Worm (Caenorhabditis elegans) whole organism, L4 larva: ENCODE data around the gene noca-1.

Experiments used
- T20F7.1 ChIP-seq: fragments of 200-800 bp; sonication (Bioruptor generic); optimal IDR thresholded peaks from 2 replicates; lab custom pipeline; 2018; ENCODE audit warnings: mild to moderate bottlenecking, missing genetic modification characterization, missing compliant biosample characterization
- T26A8.4 ChIP-seq: fragments of 200-800 bp; sonication (Bioruptor generic); IDR thresholded peaks from 2 replicates; pipeline ENCODE4 v1.3.6; 2022; ENCODE audit warnings: missing genetic modification characterization, missing compliant biosample characterization
- Y48G9A.11 ChIP-seq: fragments of 200-800 bp; sonication (Bioruptor generic); IDR thresholded peaks from 2 replicates; pipeline ENCODE4 v1.3.6; 2022; ENCODE audit warnings: missing genetic modification reagents, missing genetic modification characterization, missing compliant biosample characterization
- ZK337.2 ChIP-seq: fragments of 200-800 bp; sonication (Bioruptor generic); IDR thresholded peaks from 2 replicates; pipeline ENCODE4 v1.3.6; 2022; ENCODE audit warnings: missing genetic modification reagents, missing genetic modification characterization, missing compliant biosample characterization
- ZK546.5 ChIP-seq, 2 experiments: sonication (generic microtip); optimal IDR thresholded peaks; 2 replicates each; lab custom pipeline; 2017; ENCODE audit warnings: missing biosample characterization in 2 of 2, missing genetic modification characterization in 2 of 2
- aha-1 ChIP-seq: fragments of 150-350 bp; peaks from one replicate; lab custom pipeline; 2014; ENCODE audit warnings: missing biosample characterization, missing genetic modification characterization
- ceh-20 ChIP-seq: fragments of 200-800 bp; sonication (Bioruptor generic); IDR thresholded peaks from 2 replicates; pipeline ENCODE4 v1.3.6; 2022; ENCODE audit warnings: missing genetic modification reagents, missing genetic modification characterization, missing compliant biosample characterization
- cey-2 ChIP-seq: sonication (generic microtip); optimal IDR thresholded peaks from 3 replicates; lab custom pipeline; 2017; ENCODE audit warnings: missing genetic modification characterization, mild to moderate bottlenecking, missing compliant biosample characterization, antibody characterized with exemption, borderline replicate concordance; ENCODE audit not compliant: insufficient read depth
- daf-16 ChIP-seq, 3 experiments: sonication (generic microtip); optimal IDR thresholded peaks; 2 replicates each; lab custom pipeline; 2016 to 2017; ENCODE audit warnings: missing genetic modification characterization in 3 of 3, missing genetic modification reagents in 3 of 3, mild to moderate bottlenecking in 2 of 3, missing compliant biosample characterization in 2 of 3, missing biosample characterization in 1 of 3, moderate library complexity in 1 of 3
- daf-19 ChIP-seq: fragments of 200-800 bp; sonication (Bioruptor generic); conservative IDR thresholded peaks from 2 replicates; pipeline ENCODE4 v1.3.6; 2022; ENCODE audit warnings: missing genetic modification characterization, missing compliant biosample characterization
- dmd-8 ChIP-seq: fragments of 200-800 bp; sonication (Bioruptor generic); IDR thresholded peaks from 2 replicates; pipeline ENCODE4 v1.3.6; 2022; ENCODE audit warnings: missing genetic modification characterization, missing compliant biosample characterization
- gei-8 ChIP-seq: fragments of 200-800 bp; sonication (Bioruptor generic); optimal IDR thresholded peaks from 2 replicates; lab custom pipeline; 2018; ENCODE audit warnings: mild to moderate bottlenecking, missing genetic modification characterization, missing compliant biosample characterization
- hif-1 ChIP-seq, 2 experiments: sonication (generic microtip); optimal IDR thresholded peaks; 2 replicates each; lab custom pipeline; 2016 to 2017; ENCODE audit warnings: missing compliant biosample characterization in 2 of 2, missing genetic modification characterization in 2 of 2, missing genetic modification reagents in 2 of 2, missing genotype in 2 of 2, mild to moderate bottlenecking in 1 of 2
- hlh-30 ChIP-seq: sonication (generic microtip); optimal IDR thresholded peaks from 2 replicates; lab custom pipeline; 2017; ENCODE audit warnings: antibody characterized with exemption, mild to moderate bottlenecking, missing genetic modification characterization, missing compliant biosample characterization; ENCODE audit not compliant: insufficient read depth
- lin-29 ChIP-seq: fragments of 200-800 bp; sonication (Bioruptor generic); IDR thresholded peaks from 2 replicates; pipeline ENCODE4 v1.3.6; 2022; ENCODE audit warnings: missing genetic modification reagents, missing genetic modification characterization, missing compliant biosample characterization
- lin-38 ChIP-seq: fragments of 200-800 bp; sonication (Bioruptor generic); IDR thresholded peaks from 2 replicates; pipeline ENCODE4 v1.3.6; 2022; ENCODE audit warnings: missing genetic modification reagents, missing genetic modification characterization, missing compliant biosample characterization
- lsy-2 ChIP-seq, 2 experiments: fragments of 150-350 bp in 1 of 2; sonication (generic microtip) in 1 of 2; optimal IDR thresholded peaks; 2 replicates each; lab custom pipeline; 2014 to 2017; ENCODE audit warnings: missing biosample characterization in 2 of 2, missing genetic modification characterization in 2 of 2
- madf-5 ChIP-seq, 2 experiments: fragments of 200-800 bp; sonication (Bioruptor generic); IDR thresholded peaks; 2 replicates each; pipeline ENCODE4 v1.3.6; 2022; ENCODE audit warnings: missing compliant biosample characterization in 2 of 2, missing genetic modification characterization in 2 of 2
- mxl-2 ChIP-seq: fragments of 200-800 bp; sonication (Bioruptor generic); conservative IDR thresholded peaks from 2 replicates; pipeline ENCODE4 v1.3.6; 2022; ENCODE audit warnings: missing genetic modification reagents, missing genetic modification characterization, missing compliant biosample characterization
- mxl-3 ChIP-seq: fragments of 200-800 bp; sonication (Bioruptor generic); optimal IDR thresholded peaks from 2 replicates; lab custom pipeline; 2018; ENCODE audit warnings: mild to moderate bottlenecking, missing genetic modification characterization, missing compliant biosample characterization
- nhr-102 ChIP-seq: sonication (generic microtip); optimal IDR thresholded peaks from 2 replicates; lab custom pipeline; 2016; ENCODE audit warnings: mild to moderate bottlenecking, missing genetic modification characterization, moderate library complexity, missing compliant biosample characterization
- nhr-237 ChIP-seq: sonication (generic microtip); optimal IDR thresholded peaks from 2 replicates; lab custom pipeline; 2017; ENCODE audit warnings: missing biosample characterization, missing genetic modification characterization
- nhr-25 ChIP-seq: sonication (generic microtip); optimal IDR thresholded peaks from 2 replicates; lab custom pipeline; 2017; ENCODE audit warnings: missing genetic modification characterization, mild to moderate bottlenecking, missing compliant biosample characterization, antibody characterized with exemption, moderate library complexity, borderline replicate concordance; ENCODE audit not compliant: insufficient read depth
- nhr-28 ChIP-seq: fragments of 150-350 bp; optimal IDR thresholded peaks from 2 replicates; lab custom pipeline; 2014; ENCODE audit warnings: missing biosample characterization, missing genetic modification characterization
- nhr-41 ChIP-seq: fragments of 200-800 bp; sonication (Bioruptor generic); IDR thresholded peaks from 2 replicates; pipeline ENCODE4 v1.3.6; 2022; ENCODE audit warnings: missing genetic modification reagents, missing genetic modification characterization, missing compliant biosample characterization
- nhr-42 ChIP-seq: fragments of 200-800 bp; sonication (Bioruptor generic); IDR thresholded peaks from 2 replicates; pipeline ENCODE4 v1.3.6; 2022; ENCODE audit warnings: missing genetic modification characterization, missing compliant biosample characterization
- nhr-6 ChIP-seq: fragments of 150-350 bp; optimal IDR thresholded peaks from 2 replicates; lab custom pipeline; 2014; ENCODE audit warnings: missing biosample characterization, missing genetic modification characterization
- pha-4 ChIP-seq, 2 experiments: fragments of 150-350 bp in 1 of 2; fragments of 200-800 bp in 1 of 2; sonication (Bioruptor generic) in 1 of 2; IDR thresholded peaks in 1 of 2; optimal IDR thresholded peaks in 1 of 2; 2 replicates each; pipeline versions ENCODE4 v1.3.6 to Lab custom; 2014 to 2022; ENCODE audit warnings: missing genetic modification characterization in 2 of 2, missing genetic modification reagents in 2 of 2, missing biosample characterization in 1 of 2, missing compliant biosample characterization in 1 of 2
- php-3 ChIP-seq: fragments of 200-800 bp; sonication (Bioruptor generic); IDR thresholded peaks from 2 replicates; pipeline ENCODE4 v1.3.6; 2022; ENCODE audit warnings: missing genetic modification reagents, missing genetic modification characterization, missing compliant biosample characterization
- sdz-12 ChIP-seq: fragments of 200-800 bp; sonication (Bioruptor generic); optimal IDR thresholded peaks from 2 replicates; lab custom pipeline; 2018; ENCODE audit warnings: mild to moderate bottlenecking, missing genetic modification characterization, missing compliant biosample characterization
- set-16 ChIP-seq: fragments of 200-800 bp; sonication (Bioruptor generic); IDR thresholded peaks from 2 replicates; pipeline ENCODE4 v1.3.6; 2022; ENCODE audit warnings: missing genetic modification reagents, missing genetic modification characterization, missing compliant biosample characterization
- skn-1 ChIP-seq: fragments of 150-350 bp; optimal IDR thresholded peaks from 2 replicates; lab custom pipeline; 2014; ENCODE audit warnings: missing biosample characterization, missing genetic modification characterization
- snpc-1.2 ChIP-seq: fragments of 200-800 bp; sonication (Bioruptor generic); IDR thresholded peaks from 2 replicates; pipeline ENCODE4 v1.3.6; 2022; ENCODE audit warnings: missing genetic modification reagents, missing genetic modification characterization, missing compliant biosample characterization
- tra-1 ChIP-seq: fragments of 200-800 bp; sonication (Bioruptor generic); IDR thresholded peaks from 2 replicates; pipeline ENCODE4 v1.3.6; 2022; ENCODE audit warnings: missing genetic modification reagents, missing genetic modification characterization, missing compliant biosample characterization
- unc-62 ChIP-seq, 3 experiments: fragments of 150-350 bp in 1 of 3; sonication (generic microtip); optimal IDR thresholded peaks in 2 of 3; peaks in 1 of 3; 1 replicate in 1 of 3; 2 replicates in 2 of 3; lab custom pipeline; 2014 to 2017; ENCODE audit warnings: missing biosample characterization in 3 of 3, missing genetic modification characterization in 3 of 3, missing genetic modification reagents in 3 of 3, missing genotype in 1 of 3
- zfp-2 ChIP-seq: sonication (generic microtip); optimal IDR thresholded peaks from 2 replicates; lab custom pipeline; 2016; ENCODE audit warnings: mild to moderate bottlenecking, missing genetic modification characterization, missing compliant biosample characterization
- zip-11 ChIP-seq: fragments of 200-800 bp; sonication (Bioruptor generic); IDR thresholded peaks from 2 replicates; pipeline ENCODE4 v1.3.6; 2022; ENCODE audit warnings: missing genetic modification characterization, missing compliant biosample characterization
- zip-2 ChIP-seq: fragments of 150-350 bp; optimal IDR thresholded peaks from 2 replicates; lab custom pipeline; 2014; ENCODE audit warnings: missing biosample characterization, missing genetic modification characterization
- ztf-7 ChIP-seq: fragments of 150-350 bp; optimal IDR thresholded peaks from 2 replicates; lab custom pipeline; 2014; ENCODE audit warnings: missing biosample characterization, missing genetic modification characterization

Gene noca-1

DNA sequence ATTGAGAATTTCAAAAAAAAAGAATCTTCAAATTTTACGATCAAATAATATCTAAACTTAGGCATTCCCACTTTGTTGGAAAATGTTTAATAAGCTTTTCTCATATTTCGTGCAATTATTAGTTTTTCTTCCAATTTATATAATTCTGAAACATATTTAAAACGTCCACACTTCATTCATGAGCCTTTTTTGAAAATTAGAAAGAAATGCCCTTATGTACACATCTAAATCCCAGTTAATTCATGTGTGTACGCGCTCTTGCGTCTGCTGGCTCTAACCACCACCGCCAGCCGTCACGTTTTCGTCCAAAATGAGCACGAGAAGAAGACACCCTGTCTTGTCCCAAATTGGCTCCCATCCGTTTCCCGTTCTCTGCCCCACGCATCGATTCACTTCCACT is 13.9 kb downstream of the noca-1 start:
- TF ChIP-seq mxl-2 (GFP tag; lab: Robert Waterston, UW) (no peak), ZK337.2 (no peak), snpc-1.2 (GFP tag; lab: Robert Waterston, UW) (no peak), aha-1 (peak; percentile 93), sdz-12 (GFP tag; lab: Kevin White, UChicago) (no peak), hlh-30 (tag; lab: Kevin White, UChicago) (peak; percentile 34), lin-38 (no peak), lsy-2 (tag; optimal IDR thresholded peaks at IDR 0.05; lab: Kevin White, UChicago) (no peak), ztf-7 (tag; lab: Kevin White, UChicago) (no peak)

DNA sequence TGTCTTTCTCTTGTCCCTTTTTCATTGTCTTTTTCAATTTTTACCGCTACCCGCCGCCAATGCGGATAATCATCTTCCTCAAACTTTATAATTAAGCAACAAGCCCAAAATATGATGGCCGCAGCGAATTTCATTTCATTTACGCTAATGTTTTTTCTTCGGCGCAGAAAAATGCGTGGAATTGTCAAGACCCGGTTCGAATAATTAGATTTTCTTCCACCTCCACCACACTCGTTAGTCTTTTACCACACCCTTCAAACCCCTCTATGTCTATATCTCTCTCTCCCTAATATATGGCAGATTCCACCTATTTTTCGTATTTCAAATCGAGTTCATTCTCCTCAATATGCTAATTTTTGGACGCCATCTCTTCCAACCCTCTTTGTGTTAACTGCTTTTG is 17.8 kb downstream of the noca-1 start:
- TF ChIP-seq unc-62 (GFP tag; optimal IDR thresholded peaks at IDR 0.05 in 1 of 2; lab: Kevin White, UChicago) (peak in 1 of 2 experiments; percentile 63), unc-62 (tag; optimal IDR thresholded peaks at IDR 0.05; lab: Kevin White, UChicago) (no peak), T20F7.1 (GFP tag; lab: Kevin White, UChicago) (no peak)

DNA sequence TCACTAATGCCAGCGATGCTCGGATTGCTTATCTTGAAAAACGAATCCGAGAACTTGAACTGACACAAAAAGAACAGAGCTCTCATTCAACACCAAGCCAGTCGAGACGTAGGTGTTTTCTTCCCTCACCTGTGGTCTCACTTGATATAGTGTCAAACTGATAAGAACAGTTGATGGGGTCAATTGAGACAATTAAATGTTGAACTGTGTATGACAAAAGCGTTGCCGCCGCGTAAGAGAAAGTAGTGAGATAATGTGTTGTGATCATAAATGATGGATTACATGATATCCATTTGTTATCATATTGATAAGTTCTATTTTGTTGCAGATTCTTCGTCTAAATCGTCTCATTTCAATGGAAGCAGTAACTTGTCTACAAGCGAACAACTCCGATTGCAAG is 21.0 kb downstream of the noca-1 start:
- TF ChIP-seq nhr-42 (GFP tag; lab: Robert Waterston, UW) = no peak
- TF ChIP-seq hlh-30 (tag; lab: Kevin White, UChicago) = peak; percentile 11
- no peak for TF ChIP-seq pha-4 (GFP tag; IDR thresholded peaks at IDR 0.05; lab: Robert Waterston, UW)
- TF ChIP-seq pha-4 (tag; optimal IDR thresholded peaks at IDR 0.05; lab: Kevin White, UChicago) = no peak
- TF ChIP-seq ceh-20 (GFP tag; lab: Robert Waterston, UW) = no peak
- no peak for TF ChIP-seq dmd-8 (GFP tag; lab: Robert Waterston, UW)
- TF ChIP-seq tra-1 (GFP tag; lab: Robert Waterston, UW) = no peak
- peak; percentile 27; the same call in 1 of the 2 replicates for TF ChIP-seq nhr-41 (GFP tag; lab: Robert Waterston, UW)
- no peak for TF ChIP-seq gei-8
- peak; percentile 56 for TF ChIP-seq nhr-28 (tag; lab: Kevin White, UChicago)
- no peak for TF ChIP-seq ZK337.2
- TF ChIP-seq set-16 (GFP tag; lab: Robert Waterston, UW) = no peak
- no peak for TF ChIP-seq T26A8.4 (GFP tag; lab: Robert Waterston, UW)
- no peak for TF ChIP-seq sdz-12 (GFP tag; lab: Kevin White, UChicago)
- no peak for TF ChIP-seq lsy-2 (tag; optimal IDR thresholded peaks at IDR 0.05; lab: Kevin White, UChicago)
- TF ChIP-seq nhr-237 (tag; lab: Kevin White, UChicago) = no peak
- TF ChIP-seq skn-1 (tag; lab: Kevin White, UChicago) = no peak
- TF ChIP-seq nhr-102 = no peak
- no peak for TF ChIP-seq nhr-25 (tag; lab: Kevin White, UChicago)
- TF ChIP-seq zip-11 (GFP tag; lab: Robert Waterston, UW) = no peak
- TF ChIP-seq mxl-3 (GFP tag; lab: Kevin White, UChicago) = peak; percentile 9
- TF ChIP-seq Y48G9A.11 (GFP tag; lab: Robert Waterston, UW) = no peak
- TF ChIP-seq aha-1 = peak; percentile 53
- TF ChIP-seq madf-5 (GFP tag; IDR thresholded peaks at IDR 0.05; lab: Robert Waterston, UW) = no peak
- 0 out of 2 replicates have a peak, but pooled peaks have one; percentile 15 for TF ChIP-seq php-3 (GFP tag; lab: Robert Waterston, UW)
- TF ChIP-seq cey-2 (tag; lab: Kevin White, UChicago) = no peak
- TF ChIP-seq daf-19 (GFP tag; lab: Robert Waterston, UW) = no peak
- TF ChIP-seq zfp-2 (tag; lab: Kevin White, UChicago) = no peak
- no peak for TF ChIP-seq hif-1 (tag; optimal IDR thresholded peaks at IDR 0.05; lab: Kevin White, UChicago)
- no peak for TF ChIP-seq daf-16 (GFP tag; optimal IDR thresholded peaks at IDR 0.05; lab: Kevin White, UChicago)
- peak; percentile 5 for TF ChIP-seq daf-16 (tag; optimal IDR thresholded peaks at IDR 0.05; lab: Kevin White, UChicago)
- TF ChIP-seq ZK546.5 (tag; optimal IDR thresholded peaks at IDR 0.05; lab: Kevin White, UChicago) = no peak
- no peak for TF ChIP-seq zip-2 (tag; lab: Kevin White, UChicago)
- no peak for TF ChIP-seq nhr-6 (tag; lab: Kevin White, UChicago)
- TF ChIP-seq lin-29 (GFP tag; lab: Robert Waterston, UW) = no peak
